Fruit fly (Drosophila melanogaster): ENCODE data around the gene Sfp24Bc.

Sfp24Bc gene

DNA sequence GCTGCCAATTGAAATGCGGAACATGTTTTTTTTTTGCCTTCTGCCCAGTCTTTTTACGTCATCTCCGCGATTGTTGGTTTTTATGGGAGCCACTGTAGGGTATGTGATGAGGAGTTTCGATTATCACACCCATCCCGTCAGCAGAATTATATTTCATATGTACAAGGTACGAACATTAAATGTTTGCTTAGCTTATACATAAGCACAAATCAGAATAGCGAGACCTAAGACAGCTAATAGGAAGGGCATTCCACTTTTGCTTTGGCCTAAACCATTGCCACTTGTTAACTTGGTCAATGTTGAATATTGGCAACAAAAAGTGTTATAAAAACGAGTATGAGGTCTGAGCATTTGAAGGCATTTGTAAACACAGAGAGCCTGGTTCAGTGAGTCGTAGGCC, 32.9 kb upstream of the Sfp24Bc start, which contains the start of gene CG2816 (continued):
- TF ChIP-seq Sox102F (GFP tag; optimal IDR thresholded peaks at IDR 0.05) (peak; percentile 23), Sry-δ (GFP tag; optimal IDR thresholded peaks at IDR 0.05) (no peak), pzg (GFP tag; optimal IDR thresholded peaks at IDR 0.05) (no peak), crc (GFP tag; optimal IDR thresholded peaks at IDR 0.05) (peak; percentile 71), tll (GFP tag; optimal IDR thresholded peaks at IDR 0.05) (no peak), CG11695 (GFP tag; IDR thresholded peaks at IDR 0.05) (peak; percentile 55; the same call in 2 of the 3 replicates), Fer3 (tag; optimal IDR thresholded peaks at IDR 0.05) (peak; percentile 63), knrl (GFP tag; IDR thresholded peaks at IDR 0.05; ENCODE audit: partially characterized antibody) (no peak), seq (GFP tag; IDR thresholded peaks at IDR 0.05) (peak; percentile 47), CG11456 (GFP tag; IDR thresholded peaks at IDR 0.05) (peak; percentile 95; the same call in 2 of the 3 replicates), sima (GFP tag; optimal IDR thresholded peaks at IDR 0.05) (no peak), Aef1 (GFP tag; IDR thresholded peaks at IDR 0.05) (peak; percentile 60; the same call in 2 of the 3 replicates), CG13123 (GFP tag; optimal IDR thresholded peaks at IDR 0.05) (no peak), CG16779 (GFP tag; IDR thresholded peaks at IDR 0.05) (no peak), ara (GFP tag; IDR thresholded peaks at IDR 0.05) (0 out of 2 replicates have a peak, but pooled peaks have one; percentile 27), Sox100B (GFP tag; optimal IDR thresholded peaks at IDR 0.05) (peak; percentile 4), emc (GFP tag; optimal IDR thresholded peaks at IDR 0.05) (no peak), PHDP (tag; optimal IDR thresholded peaks at IDR 0.05) (peak; percentile 74), NK7.1 (GFP tag; optimal IDR thresholded peaks at IDR 0.05) (peak; percentile 18), CG11085 (GFP tag; IDR thresholded peaks at IDR 0.05) (0 out of 2 replicates have a peak, but pooled peaks have one; percentile 23), nom (GFP tag; optimal IDR thresholded peaks at IDR 0.05) (no peak), danr (GFP tag; IDR thresholded peaks at IDR 0.05) (no peak), Chrac-16 (GFP tag; optimal IDR thresholded peaks at IDR 0.05) (peak; percentile 60), CG12744 (GFP tag; optimal IDR thresholded peaks at IDR 0.05) (peak; percentile 24), repo (GFP tag; optimal IDR thresholded peaks at IDR 0.05) (peak; percentile 16), ac (GFP tag; optimal IDR thresholded peaks at IDR 0.05) (no peak), CG13296 (GFP tag; optimal IDR thresholded peaks at IDR 0.05) (peak; percentile 38), CrebB (tag; optimal IDR thresholded peaks at IDR 0.05) (peak; percentile 70), CG10321 (GFP tag; IDR thresholded peaks at IDR 0.05) (0 out of 2 replicates have a peak, but pooled peaks have one; percentile 13), sug (tag; optimal IDR thresholded peaks at IDR 0.05) (peak; percentile 59), dysf (GFP tag; IDR thresholded peaks at IDR 0.05) (peak; percentile 92), ttk (GFP tag; IDR thresholded peaks at IDR 0.05) (peak; percentile 51), lilli (GFP tag; optimal IDR thresholded peaks at IDR 0.05) (peak; percentile 93), otp (GFP tag; IDR thresholded peaks at IDR 0.05) (0 out of 3 replicates have a peak, but pooled peaks have one; percentile 8), CG8944 (GFP tag; optimal IDR thresholded peaks at IDR 0.05) (peak; percentile 58), Oli (tag; optimal IDR thresholded peaks at IDR 0.05) (peak; percentile 42), CG9437 (GFP tag; optimal IDR thresholded peaks at IDR 0.05) (peak; percentile 16), mam (GFP tag; optimal IDR thresholded peaks at IDR 0.05) (peak; percentile 96), zfh2 (GFP tag; optimal IDR thresholded peaks at IDR 0.05) (peak; percentile 93), fd3F (GFP tag; optimal IDR thresholded peaks at IDR 0.05) (peak; percentile 45), Xrp1 (GFP tag; IDR thresholded peaks at IDR 0.05) (no peak), Fer1 (GFP tag; optimal IDR thresholded peaks at IDR 0.05) (peak; percentile 9), org-1 (GFP tag; optimal IDR thresholded peaks at IDR 0.05) (peak; percentile 34), CG5953 (GFP tag; IDR thresholded peaks at IDR 0.05) (no peak), Dbx (GFP tag; IDR thresholded peaks at IDR 0.05) (peak; percentile 70), Pdp1 (GFP tag; optimal IDR thresholded peaks at IDR 0.05) (peak in 1 of 2 experiments; percentile 56), hkb (optimal IDR thresholded peaks at IDR 0.05) (no peak), hkb (GFP tag; IDR thresholded peaks at IDR 0.05) (0 out of 2 replicates have a peak, but pooled peaks have one; percentile 35), unpg (GFP tag; optimal IDR thresholded peaks at IDR 0.05) (peak; percentile 55), her (GFP tag; optimal IDR thresholded peaks at IDR 0.05) (peak; percentile 84), CG2678 (tag; optimal IDR thresholded peaks at IDR 0.05) (peak; percentile 66)
